Worm (Caenorhabditis elegans) whole organism, late embryonic: ENCODE results near the gene C06B8.7.

Experiments used
- Y22D7AL.16 ChIP-seq: sonication (generic microtip); optimal IDR thresholded peaks from 2 replicates; lab custom pipeline; 2016; ENCODE audit warnings: missing genetic modification characterization, missing compliant biosample characterization
- ahr-1 ChIP-seq: sonication (generic microtip); optimal IDR thresholded peaks from 2 replicates; lab custom pipeline; 2016; ENCODE audit warnings: missing genetic modification characterization, missing compliant biosample characterization
- ceh-30 ChIP-seq: fragments of 150-350 bp; optimal IDR thresholded peaks from 2 replicates; lab custom pipeline; 2014; ENCODE audit warnings: missing biosample characterization, missing genetic modification characterization
- elt-2 ChIP-seq: sonication (generic microtip); optimal IDR thresholded peaks from 2 replicates; lab custom pipeline; 2016; ENCODE audit warnings: missing genetic modification reagents, missing genetic modification characterization, missing compliant biosample characterization
- fkh-6 ChIP-seq: sonication (generic microtip); optimal IDR thresholded peaks from 2 replicates; lab custom pipeline; 2016; ENCODE audit warnings: missing genetic modification characterization, missing compliant biosample characterization
- hlh-15 ChIP-seq: sonication (generic microtip); optimal IDR thresholded peaks from 2 replicates; lab custom pipeline; 2016; ENCODE audit warnings: missing genetic modification characterization, missing compliant biosample characterization
- nhr-11 ChIP-seq: fragments of 150-350 bp; optimal IDR thresholded peaks from 2 replicates; lab custom pipeline; 2014; ENCODE audit warnings: missing biosample characterization, missing genetic modification characterization

ce11 chrV:15533096-15533495 is 34.6 kb downstream of the C06B8.7 start, which contains the start of gene F21A3.11:
- TF ChIP-seq elt-2 (tag; lab: Kevin White, UChicago) (peak; percentile 69), hlh-15 (tag; lab: Kevin White, UChicago) (no peak), ahr-1 (tag; lab: Kevin White, UChicago) (no peak), fkh-6 (tag; lab: Kevin White, UChicago) (no peak), ceh-30 (tag; lab: Kevin White, UChicago) (no peak), Y22D7AL.16 (tag; lab: Kevin White, UChicago) (no peak), nhr-11 (tag; lab: Kevin White, UChicago) (no peak)
